Worm (Caenorhabditis elegans) whole organism, L4 larva: ENCODE measurements around the gene crn-5.

ENCODE experiments used
- D1046.2 ChIP-seq: fragments of 200-800 bp; sonication (Bioruptor generic); IDR thresholded peaks from 2 replicates; pipeline ENCODE4 v1.3.6; 2022; ENCODE audit warnings: missing genetic modification characterization, missing compliant biosample characterization
- F10B5.3 ChIP-seq: sonication (generic microtip); optimal IDR thresholded peaks from 2 replicates; lab custom pipeline; 2016; ENCODE audit warnings: mild to moderate bottlenecking, missing genetic modification characterization, missing compliant biosample characterization
- F26F4.8 ChIP-seq: fragments of 200-800 bp; sonication (Bioruptor generic); conservative IDR thresholded peaks from 2 replicates; pipeline ENCODE4 v1.3.6; 2022; ENCODE audit warnings: missing genetic modification characterization, missing compliant biosample characterization
- F44E2.7 ChIP-seq: fragments of 200-800 bp; sonication (Bioruptor generic); IDR thresholded peaks from 2 replicates; pipeline ENCODE4 v2.1.2; 2022; ENCODE audit warnings: missing genetic modification characterization, missing compliant biosample characterization
- F49E8.2 ChIP-seq: sonication (generic microtip); optimal IDR thresholded peaks from 2 replicates; lab custom pipeline; 2016; ENCODE audit warnings: missing compliant biosample characterization, mild to moderate bottlenecking, missing genetic modification characterization, borderline replicate concordance
- R02D3.7 ChIP-seq: fragments of 150-350 bp; sonication (generic microtip); optimal IDR thresholded peaks from 3 replicates; lab custom pipeline; 2014; ENCODE audit warnings: missing biosample characterization, missing genetic modification characterization
- T20F7.1 ChIP-seq: fragments of 200-800 bp; sonication (Bioruptor generic); optimal IDR thresholded peaks from 2 replicates; lab custom pipeline; 2018; ENCODE audit warnings: mild to moderate bottlenecking, missing genetic modification characterization, missing compliant biosample characterization
- T26A8.4 ChIP-seq: fragments of 200-800 bp; sonication (Bioruptor generic); IDR thresholded peaks from 2 replicates; pipeline ENCODE4 v1.3.6; 2022; ENCODE audit warnings: missing genetic modification characterization, missing compliant biosample characterization
- Y105C5A.15 ChIP-seq: fragments of 200-800 bp; sonication (Bioruptor generic); IDR thresholded peaks from 2 replicates; pipeline ENCODE4 v1.3.6; 2022; ENCODE audit warnings: missing genetic modification characterization, missing compliant biosample characterization
- Y5F2A.4 ChIP-seq: fragments of 200-800 bp; sonication (Bioruptor generic); optimal IDR thresholded peaks from 2 replicates; lab custom pipeline; 2018; ENCODE audit warnings: mild to moderate bottlenecking, missing genetic modification characterization, missing compliant biosample characterization
- Y75B8A.6 ChIP-seq: fragments of 200-800 bp; sonication (Bioruptor generic); IDR thresholded peaks from 2 replicates; pipeline ENCODE4 v1.3.6; 2022; ENCODE audit warnings: missing genetic modification reagents, missing genetic modification characterization, missing compliant biosample characterization
- ama-1 ChIP-seq: fragments of 150-350 bp; optimal IDR thresholded peaks from 2 replicates; lab custom pipeline; 2014; ENCODE audit warnings: inconsistent platforms, mixed read lengths
- attf-4 ChIP-seq: sonication (generic microtip); optimal IDR thresholded peaks from 3 replicates; lab custom pipeline; 2017; ENCODE audit warnings: missing biosample characterization, missing genetic modification characterization
- ceh-20 ChIP-seq: fragments of 200-800 bp; sonication (Bioruptor generic); IDR thresholded peaks from 2 replicates; pipeline ENCODE4 v1.3.6; 2022; ENCODE audit warnings: missing genetic modification reagents, missing genetic modification characterization, missing compliant biosample characterization
- ceh-62 ChIP-seq: sonication (generic microtip); optimal IDR thresholded peaks from 2 replicates; lab custom pipeline; 2017; ENCODE audit warnings: missing biosample characterization, missing genetic modification characterization
- ceh-82 ChIP-seq: sonication (generic microtip); optimal IDR thresholded peaks from 2 replicates; lab custom pipeline; 2017; ENCODE audit warnings: missing biosample characterization, missing genetic modification characterization
- daf-12 ChIP-seq: fragments of 150-350 bp; optimal IDR thresholded peaks from 2 replicates; lab custom pipeline; 2014; ENCODE audit warnings: missing biosample characterization, missing genetic modification reagents, missing genetic modification characterization
- daf-16 ChIP-seq, 3 experiments: sonication (generic microtip); optimal IDR thresholded peaks; 2 replicates each; lab custom pipeline; 2016 to 2017; ENCODE audit warnings: missing genetic modification characterization in 3 of 3, missing genetic modification reagents in 3 of 3, mild to moderate bottlenecking in 2 of 3, missing compliant biosample characterization in 2 of 3, missing biosample characterization in 1 of 3, moderate library complexity in 1 of 3
- daf-19 ChIP-seq: fragments of 200-800 bp; sonication (Bioruptor generic); conservative IDR thresholded peaks from 2 replicates; pipeline ENCODE4 v1.3.6; 2022; ENCODE audit warnings: missing genetic modification characterization, missing compliant biosample characterization
- dmd-6 ChIP-seq: fragments of 200-800 bp; sonication (Bioruptor generic); IDR thresholded peaks from 2 replicates; pipeline ENCODE4 v1.3.6; 2022; ENCODE audit warnings: missing genetic modification reagents, missing genetic modification characterization, missing compliant biosample characterization
- dmd-9 ChIP-seq: fragments of 200-800 bp; sonication (Bioruptor generic); IDR thresholded peaks from 2 replicates; pipeline ENCODE4 v1.3.6; 2022; ENCODE audit warnings: missing genetic modification reagents, missing genetic modification characterization, missing compliant biosample characterization
- dpl-1 ChIP-seq: fragments of 150-350 bp; optimal IDR thresholded peaks from 2 replicates; lab custom pipeline; 2014; ENCODE audit warnings: missing biosample characterization, missing genetic modification reagents, missing genetic modification characterization
- dve-1 ChIP-seq: sonication (generic microtip); optimal IDR thresholded peaks from 2 replicates; lab custom pipeline; 2017; ENCODE audit warnings: antibody characterized with exemption, mild to moderate bottlenecking, missing genetic modification characterization, missing compliant biosample characterization; ENCODE audit not compliant: insufficient read depth
- egl-27 ChIP-seq: sonication (generic microtip); optimal IDR thresholded peaks from 3 replicates; lab custom pipeline; 2017; ENCODE audit warnings: missing biosample characterization, missing genetic modification reagents, missing genetic modification characterization
- fos-1 ChIP-seq: fragments of 150-350 bp; optimal IDR thresholded peaks from 2 replicates; lab custom pipeline; 2014; ENCODE audit warnings: missing biosample characterization, missing genetic modification characterization
- hlh-11 ChIP-seq: fragments of 200-800 bp; sonication (Bioruptor generic); optimal IDR thresholded peaks from 2 replicates; lab custom pipeline; 2018; ENCODE audit warnings: mild to moderate bottlenecking, missing genetic modification characterization, missing compliant biosample characterization
- lsy-2 ChIP-seq, 2 experiments: fragments of 150-350 bp in 1 of 2; sonication (generic microtip) in 1 of 2; optimal IDR thresholded peaks; 2 replicates each; lab custom pipeline; 2014 to 2017; ENCODE audit warnings: missing biosample characterization in 2 of 2, missing genetic modification characterization in 2 of 2
- madf-5 ChIP-seq, 2 experiments: fragments of 200-800 bp; sonication (Bioruptor generic); IDR thresholded peaks; 2 replicates each; pipeline ENCODE4 v1.3.6; 2022; ENCODE audit warnings: missing compliant biosample characterization in 2 of 2, missing genetic modification characterization in 2 of 2
- mdt-29 ChIP-seq: fragments of 200-800 bp; sonication (Bioruptor generic); IDR thresholded peaks from 2 replicates; pipeline ENCODE4 v1.3.6; 2022; ENCODE audit warnings: missing genetic modification reagents, missing genetic modification characterization, missing compliant biosample characterization
- mes-2 ChIP-seq: sonication (generic microtip); optimal IDR thresholded peaks from 2 replicates; lab custom pipeline; 2016; ENCODE audit warnings: missing genotype, mild to moderate bottlenecking, missing genetic modification characterization, missing compliant biosample characterization; ENCODE audit not compliant: poor library complexity, severe bottlenecking
- mxl-2 ChIP-seq: fragments of 200-800 bp; sonication (Bioruptor generic); conservative IDR thresholded peaks from 2 replicates; pipeline ENCODE4 v1.3.6; 2022; ENCODE audit warnings: missing genetic modification reagents, missing genetic modification characterization, missing compliant biosample characterization
- nhr-102 ChIP-seq: sonication (generic microtip); optimal IDR thresholded peaks from 2 replicates; lab custom pipeline; 2016; ENCODE audit warnings: mild to moderate bottlenecking, missing genetic modification characterization, moderate library complexity, missing compliant biosample characterization
- nhr-11 ChIP-seq: fragments of 150-350 bp; optimal IDR thresholded peaks from 2 replicates; lab custom pipeline; 2014; ENCODE audit warnings: missing biosample characterization, missing genetic modification characterization
- nhr-111 ChIP-seq: fragments of 200-800 bp; sonication (Bioruptor generic); optimal IDR thresholded peaks from 2 replicates; lab custom pipeline; 2018; ENCODE audit warnings: mild to moderate bottlenecking, missing genetic modification characterization, missing compliant biosample characterization
- nhr-28 ChIP-seq: fragments of 150-350 bp; optimal IDR thresholded peaks from 2 replicates; lab custom pipeline; 2014; ENCODE audit warnings: missing biosample characterization, missing genetic modification characterization
- nhr-42 ChIP-seq: fragments of 200-800 bp; sonication (Bioruptor generic); IDR thresholded peaks from 2 replicates; pipeline ENCODE4 v1.3.6; 2022; ENCODE audit warnings: missing genetic modification characterization, missing compliant biosample characterization
- nhr-6 ChIP-seq: fragments of 150-350 bp; optimal IDR thresholded peaks from 2 replicates; lab custom pipeline; 2014; ENCODE audit warnings: missing biosample characterization, missing genetic modification characterization
- nhr-76 ChIP-seq: fragments of 150-350 bp; optimal IDR thresholded peaks from 2 replicates; lab custom pipeline; 2014; ENCODE audit warnings: missing biosample characterization, missing genetic modification characterization
- pha-4 ChIP-seq, 2 experiments: fragments of 150-350 bp in 1 of 2; fragments of 200-800 bp in 1 of 2; sonication (Bioruptor generic) in 1 of 2; IDR thresholded peaks in 1 of 2; optimal IDR thresholded peaks in 1 of 2; 2 replicates each; pipeline versions ENCODE4 v1.3.6 to Lab custom; 2014 to 2022; ENCODE audit warnings: missing genetic modification characterization in 2 of 2, missing genetic modification reagents in 2 of 2, missing biosample characterization in 1 of 2, missing compliant biosample characterization in 1 of 2
- set-16 ChIP-seq: fragments of 200-800 bp; sonication (Bioruptor generic); IDR thresholded peaks from 2 replicates; pipeline ENCODE4 v1.3.6; 2022; ENCODE audit warnings: missing genetic modification reagents, missing genetic modification characterization, missing compliant biosample characterization
- skn-1 ChIP-seq: fragments of 150-350 bp; optimal IDR thresholded peaks from 2 replicates; lab custom pipeline; 2014; ENCODE audit warnings: missing biosample characterization, missing genetic modification characterization
- snpc-1.2 ChIP-seq: fragments of 200-800 bp; sonication (Bioruptor generic); IDR thresholded peaks from 2 replicates; pipeline ENCODE4 v1.3.6; 2022; ENCODE audit warnings: missing genetic modification reagents, missing genetic modification characterization, missing compliant biosample characterization
- spr-1 ChIP-seq: sonication (generic microtip); optimal IDR thresholded peaks from 2 replicates; lab custom pipeline; 2016; ENCODE audit warnings: mild to moderate bottlenecking, missing genetic modification characterization, missing compliant biosample characterization
- unc-39 ChIP-seq: sonication (generic microtip); optimal IDR thresholded peaks from 2 replicates; lab custom pipeline; 2017; ENCODE audit warnings: missing biosample characterization, missing genetic modification characterization
- vab-7 ChIP-seq: fragments of 200-800 bp; sonication (Bioruptor generic); IDR thresholded peaks from 2 replicates; pipeline ENCODE4 v1.3.6; 2022; ENCODE audit warnings: missing genetic modification reagents, missing genetic modification characterization, missing compliant biosample characterization
- zag-1 ChIP-seq: fragments of 150-350 bp; optimal IDR thresholded peaks from 2 replicates; lab custom pipeline; 2014; ENCODE audit warnings: missing biosample characterization, missing genetic modification characterization
- zfp-2 ChIP-seq: sonication (generic microtip); optimal IDR thresholded peaks from 2 replicates; lab custom pipeline; 2016; ENCODE audit warnings: mild to moderate bottlenecking, missing genetic modification characterization, missing compliant biosample characterization
- zip-2 ChIP-seq: fragments of 150-350 bp; optimal IDR thresholded peaks from 2 replicates; lab custom pipeline; 2014; ENCODE audit warnings: missing biosample characterization, missing genetic modification characterization
- ztf-7 ChIP-seq: fragments of 150-350 bp; optimal IDR thresholded peaks from 2 replicates; lab custom pipeline; 2014; ENCODE audit warnings: missing biosample characterization, missing genetic modification characterization

Gene crn-5

DNA sequence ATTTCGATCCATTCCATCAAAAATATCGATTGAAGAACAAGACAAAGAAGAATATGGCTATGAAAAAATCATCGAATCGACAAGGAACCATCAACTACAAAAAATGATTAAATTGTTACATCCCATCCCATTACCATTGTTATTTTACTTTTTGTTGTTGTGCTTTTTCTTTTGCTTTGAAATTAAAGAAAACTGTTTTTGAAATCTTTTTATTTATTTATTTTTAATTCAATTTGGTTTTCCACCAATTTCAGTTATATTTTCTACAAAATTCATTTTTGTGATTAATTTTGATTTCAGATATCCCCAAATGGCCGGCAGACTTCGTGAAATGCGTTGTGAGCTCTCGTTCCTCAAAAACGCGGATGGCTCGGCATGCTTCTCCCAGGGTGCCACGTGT, at the start of gene crn-5:
Gene crn-5 (plus strand): TSS at position 301 of the 400 bp plus-strand sequence.
- no peak for TF ChIP-seq dpl-1 (GFP tag; lab: Kevin White, UChicago)
- TF ChIP-seq spr-1 (tag; lab: Kevin White, UChicago), result no peak
- no peak for TF ChIP-seq T26A8.4 (GFP tag; lab: Robert Waterston, UW)
- no peak for TF ChIP-seq mxl-2
- TF ChIP-seq daf-19 (GFP tag; lab: Robert Waterston, UW), result no peak
- no peak for TF ChIP-seq fos-1
- no peak for TF ChIP-seq F26F4.8
- TF ChIP-seq zag-1 (tag; lab: Kevin White, UChicago), result no peak

ce11 chrII:10543457-10544137, 49.0 kb upstream of the crn-5 start:
- no peak for TF ChIP-seq skn-1
- no peak for TF ChIP-seq mes-2
- TF ChIP-seq egl-27 (tag; lab: Kevin White, UChicago), result no peak
- peak in 1 of 2 experiments; percentile 42 for TF ChIP-seq daf-16 (GFP tag; optimal IDR thresholded peaks at IDR 0.05; lab: Kevin White, UChicago)
- no peak for TF ChIP-seq daf-16 (tag; optimal IDR thresholded peaks at IDR 0.05; lab: Kevin White, UChicago)
- TF ChIP-seq mdt-29 (GFP tag; lab: Robert Waterston, UW), result no peak; the same call in 1 of the 2 replicates
- TF ChIP-seq madf-5 (GFP tag; IDR thresholded peaks at IDR 0.05; lab: Robert Waterston, UW), result 0 out of 4 replicates have a peak, but pooled peaks of 1 of the 2 experiments have one; percentile 41
- no peak for TF ChIP-seq snpc-1.2
- TF ChIP-seq Y75B8A.6 (GFP tag; lab: Robert Waterston, UW), result no peak
- peak; percentile 5 for TF ChIP-seq F49E8.2 (tag; lab: Kevin White, UChicago)
- TF ChIP-seq nhr-6 (tag; lab: Kevin White, UChicago), result no peak
- TF ChIP-seq zip-2, result no peak
- no peak for TF ChIP-seq ceh-62
- TF ChIP-seq ceh-82 (tag; lab: Kevin White, UChicago), result no peak
- no peak for TF ChIP-seq nhr-111
- peak; percentile 8 for TF ChIP-seq Y5F2A.4 (GFP tag; lab: Kevin White, UChicago)
- no peak for TF ChIP-seq set-16 (GFP tag; lab: Robert Waterston, UW)
- no peak for TF ChIP-seq ceh-20 (GFP tag; lab: Robert Waterston, UW)
- TF ChIP-seq zfp-2 (tag; lab: Kevin White, UChicago), result no peak
- TF ChIP-seq dpl-1 (GFP tag; lab: Kevin White, UChicago), result no peak
- no peak for TF ChIP-seq nhr-28
- TF ChIP-seq R02D3.7, result no peak
- peak; percentile 80 for TF ChIP-seq F44E2.7 (GFP tag; lab: Robert Waterston, UW)
- peak; percentile 49 for TF ChIP-seq nhr-42 (GFP tag; lab: Robert Waterston, UW)
- peak in 1 of 2 experiments; percentile 2 for TF ChIP-seq lsy-2 (tag; optimal IDR thresholded peaks at IDR 0.05; lab: Kevin White, UChicago)
- TF ChIP-seq T20F7.1 (GFP tag; lab: Kevin White, UChicago), result peak; percentile 35
- TF ChIP-seq dve-1 (tag; lab: Kevin White, UChicago), result no peak
- TF ChIP-seq hlh-11 (tag; lab: Kevin White, UChicago), result no peak
- no peak for TF ChIP-seq ztf-7 (tag; lab: Kevin White, UChicago)
- TF ChIP-seq dmd-9, result no peak
- TF ChIP-seq pha-4 (GFP tag; IDR thresholded peaks at IDR 0.05; lab: Robert Waterston, UW), result peak; percentile 25; the same call in 1 of the 2 replicates
- TF ChIP-seq pha-4 (tag; optimal IDR thresholded peaks at IDR 0.05; lab: Kevin White, UChicago), result no peak
- no peak for TF ChIP-seq nhr-102
- peak; percentile 14 for TF ChIP-seq dmd-6
- peak; percentile 31; the same call in 1 of the 2 replicates for TF ChIP-seq vab-7 (GFP tag; lab: Robert Waterston, UW)
- TF ChIP-seq nhr-76 (tag; lab: Kevin White, UChicago), result no peak
- TF ChIP-seq attf-4 (tag; lab: Kevin White, UChicago), result no peak
- no peak for TF ChIP-seq Y105C5A.15 (GFP tag; lab: Robert Waterston, UW)
- TF ChIP-seq ama-1 (lab: Kevin White, UChicago), result peak; percentile 16
- TF ChIP-seq unc-39 (tag; lab: Kevin White, UChicago), result peak; percentile 2
- TF ChIP-seq F10B5.3 (tag; lab: Kevin White, UChicago), result no peak
- TF ChIP-seq nhr-11 (tag; lab: Kevin White, UChicago), result peak; percentile 45
- no peak for TF ChIP-seq daf-12 (tag; lab: Kevin White, UChicago)
- TF ChIP-seq D1046.2, result no peak
